Fruit fly (Drosophila melanogaster) S2 (cell line): ENCODE data around the gene CG46463.

Experiments
- CG8478 ChIP-seq: fragments of >200 bp; optimal IDR thresholded peaks from 2 replicates; lab custom pipeline; 2018
- CTCF ChIP-seq, 2 experiments: fragments of >200 bp; optimal IDR thresholded peaks; 2 replicates each; lab custom pipeline; 2018

CG46463 gene

dm6 chr3L:3461119-3461518 lies at the start of gene CG46463, which contains the start of gene armi:
Gene CG46463, plus strand, starts transcription at chr3L:3461315.
Gene armi, plus strand, starts transcription at chr3L:3461317.
- TF ChIP-seq CTCF (optimal IDR thresholded peaks at IDR 0.05; lab: Kevin White, UChicago) (no peak), CG8478 (no peak)

- no peak for TF ChIP-seq CG8478
- TF ChIP-seq CTCF (optimal IDR thresholded peaks at IDR 0.05; lab: Kevin White, UChicago) = no peak
Measured at dm6 chr3L:3411699-3412098, 49.4 kb upstream of the CG46463 start.

- TF ChIP-seq CTCF (optimal IDR thresholded peaks at IDR 0.05; lab: Kevin White, UChicago) (no peak), CG8478 (no peak)
Measured at dm6 chr3L:3414796-3415568, 46.1 kb upstream of the CG46463 start.

- no peak for TF ChIP-seq CTCF (optimal IDR thresholded peaks at IDR 0.05; lab: Kevin White, UChicago)
- no peak for TF ChIP-seq CG8478
Measured at dm6 chr3L:3415633-3416198, 45.4 kb upstream of the CG46463 start.

- TF ChIP-seq CTCF (optimal IDR thresholded peaks at IDR 0.05; lab: Kevin White, UChicago) (no peak), CG8478 (peak; percentile 2)
Measured at dm6 chr3L:3417120-3417519, 44.0 kb upstream of the CG46463 start.

- TF ChIP-seq CTCF (optimal IDR thresholded peaks at IDR 0.05; lab: Kevin White, UChicago) = no peak
- TF ChIP-seq CG8478 = no peak
Measured at dm6 chr3L:3417759-3418158, 43.4 kb upstream of the CG46463 start.

- no peak for TF ChIP-seq CTCF (optimal IDR thresholded peaks at IDR 0.05; lab: Kevin White, UChicago)
- peak; percentile 44 for TF ChIP-seq CG8478
Measured at dm6 chr3L:3418207-3419086, 42.7 kb upstream of the CG46463 start.

- no peak for TF ChIP-seq CTCF (optimal IDR thresholded peaks at IDR 0.05; lab: Kevin White, UChicago)
- TF ChIP-seq CG8478 = no peak
Measured at dm6 chr3L:3419369-3420232, 41.5 kb upstream of the CG46463 start.

dm6 chr3L:3420237-3420643 lies 40.9 kb upstream of the CG46463 start:
- TF ChIP-seq CTCF (optimal IDR thresholded peaks at IDR 0.05; lab: Kevin White, UChicago) (no peak), CG8478 (no peak)

- TF ChIP-seq CTCF (optimal IDR thresholded peaks at IDR 0.05; lab: Kevin White, UChicago) (no peak), CG8478 (no peak)
Measured at dm6 chr3L:3420674-3421073, 40.4 kb upstream of the CG46463 start.

dm6 chr3L:3423006-3423405 lies 38.1 kb upstream of the CG46463 start:
- no peak for TF ChIP-seq CTCF (optimal IDR thresholded peaks at IDR 0.05; lab: Kevin White, UChicago)
- no peak for TF ChIP-seq CG8478

dm6 chr3L:3424846-3425245 lies 36.3 kb upstream of the CG46463 start, which contains the start of gene sty:
Gene sty, minus strand, starts transcription at chr3L:3424935.
- TF ChIP-seq CG8478 = no peak
- no peak for TF ChIP-seq CTCF (optimal IDR thresholded peaks at IDR 0.05; lab: Kevin White, UChicago)

- TF ChIP-seq CG8478 (no peak), CTCF (optimal IDR thresholded peaks at IDR 0.05; lab: Kevin White, UChicago) (no peak)
Measured at dm6 chr3L:3427037-3427436, 34.1 kb upstream of the CG46463 start.

dm6 chr3L:3431061-3431648 lies 30.0 kb upstream of the CG46463 start:
- no peak for TF ChIP-seq CTCF (optimal IDR thresholded peaks at IDR 0.05; lab: Kevin White, UChicago)
- no peak for TF ChIP-seq CG8478
